Worm (Caenorhabditis elegans): ENCODE measurements around the gene famk-1.
A peak's percentile ranks its signal among the peaks of the same experiment; 100 is the strongest.

The famk-1 gene

ce11 chrX:15200720-15201119 is 12.3 kb downstream of the famk-1 start (continued):
- TF ChIP-seq nhr-90 (tag; optimal IDR thresholded peaks at IDR 0.05), result peak; percentile 89
- TF ChIP-seq F52B5.7 (tag; optimal IDR thresholded peaks at IDR 0.05), result peak; percentile 90
- TF ChIP-seq K12H6.12 (tag; optimal IDR thresholded peaks at IDR 0.05), result peak; percentile 34
- no peak for TF ChIP-seq nfya-1 (tag; optimal IDR thresholded peaks at IDR 0.05; ENCODE audit: borderline replicate concordance, insufficient read depth)
- TF ChIP-seq die-1 (tag; optimal IDR thresholded peaks at IDR 0.05), result peak; percentile 94
- peak; percentile 86 for TF ChIP-seq repo-1 (tag; optimal IDR thresholded peaks at IDR 0.05)
- TF ChIP-seq dox-1 (GFP tag; IDR thresholded peaks at IDR 0.05), result no peak; the same call in 1 of the 2 replicates
- no peak for TF ChIP-seq madf-3 (GFP tag; IDR thresholded peaks at IDR 0.05)
- peak; percentile 54 for TF ChIP-seq mxl-1 (tag; optimal IDR thresholded peaks at IDR 0.05)
- TF ChIP-seq unc-62 (GFP tag; optimal IDR thresholded peaks at IDR 0.05), result no peak
- no peak; the same call in 1 of the 2 replicates for TF ChIP-seq B0336.3 (GFP tag; IDR thresholded peaks at IDR 0.05)
- peak; percentile 68; the same call in 1 of the 2 replicates for TF ChIP-seq C17E4.6 (GFP tag; IDR thresholded peaks at IDR 0.05)
- peak; percentile 69; the same call in 1 of the 2 replicates for TF ChIP-seq bed-2 (GFP tag; IDR thresholded peaks at IDR 0.05)
- peak; percentile 67 for TF ChIP-seq ceh-100 (GFP tag; IDR thresholded peaks at IDR 0.05)
- TF ChIP-seq ztf-6 (GFP tag; IDR thresholded peaks at IDR 0.05), result peak; percentile 63; the same call in 1 of the 2 replicates
- no peak for TF ChIP-seq lsl-1 (GFP tag; optimal IDR thresholded peaks at IDR 0.05)
- no peak; the same call in 1 of the 2 replicates for TF ChIP-seq nfyb-1 (GFP tag; IDR thresholded peaks at IDR 0.05)
- TF ChIP-seq F55B11.4 (tag; optimal IDR thresholded peaks at IDR 0.05; ENCODE audit: borderline replicate concordance, insufficient read depth), result no peak
- TF ChIP-seq ztf-25 (GFP tag; IDR thresholded peaks at IDR 0.05), result peak; percentile 96
- no peak for TF ChIP-seq dpff-1 (tag; optimal IDR thresholded peaks at IDR 0.05)
- peak; percentile 59; the same call in 1 of the 2 replicates for TF ChIP-seq madf-6 (GFP tag; IDR thresholded peaks at IDR 0.05)
- TF ChIP-seq let-526 (GFP tag; IDR thresholded peaks at IDR 0.05), result peak; percentile 83
- TF ChIP-seq ceh-79 (tag; optimal IDR thresholded peaks at IDR 0.05), result no peak
- peak; percentile 90 for TF ChIP-seq athp-1 (tag; optimal IDR thresholded peaks at IDR 0.05)
- TF ChIP-seq cebp-2 (GFP tag; IDR thresholded peaks at IDR 0.05), result peak; percentile 79; the same call in 1 of the 2 replicates
- TF ChIP-seq gei-17 (GFP tag; optimal IDR thresholded peaks at IDR 0.05), result peak; percentile 78
- TF ChIP-seq snpc-4 (GFP tag; optimal IDR thresholded peaks at IDR 0.05), result peak; percentile 78
- peak; percentile 56 to 89 (median 78) for TF ChIP-seq snpc-4 (tag; optimal IDR thresholded peaks at IDR 0.05)
- TF ChIP-seq F49E8.2 (tag; optimal IDR thresholded peaks at IDR 0.05; ENCODE audit: insufficient read depth), result no peak
- peak; percentile 75; the same call in 1 of the 2 replicates for TF ChIP-seq Y53G8AR.9 (GFP tag; conservative IDR thresholded peaks at IDR 0.05)
- TF ChIP-seq unc-130 (GFP tag; optimal IDR thresholded peaks at IDR 0.05), result peak; percentile 29
- no peak for TF ChIP-seq F39B2.1 (GFP tag; IDR thresholded peaks at IDR 0.05)
- peak; percentile 55 for TF ChIP-seq lir-1 (GFP tag; conservative IDR thresholded peaks at IDR 0.05)
- peak; percentile 71 for TF ChIP-seq aptf-2 (GFP tag; conservative IDR thresholded peaks at IDR 0.05)
- peak; percentile 84 for TF ChIP-seq lin-40 (tag; optimal IDR thresholded peaks at IDR 0.05)
- TF ChIP-seq ztf-22 (GFP tag; optimal IDR thresholded peaks at IDR 0.05), result peak; percentile 19
- TF ChIP-seq D2030.7 (GFP tag; IDR thresholded peaks at IDR 0.05), result peak; percentile 85
- TF ChIP-seq nhr-179 (tag; optimal IDR thresholded peaks at IDR 0.05), result peak; percentile 42

ce11 chrX:15200146-15200545 is 12.9 kb downstream of the famk-1 start:
- TF ChIP-seq cebp-2 (GFP tag; IDR thresholded peaks at IDR 0.05), result no peak
- TF ChIP-seq attf-6 (GFP tag; IDR thresholded peaks at IDR 0.05), result no peak
- no peak for TF ChIP-seq bed-1 (GFP tag; IDR thresholded peaks at IDR 0.05)
- no peak for TF ChIP-seq cebp-1 (GFP tag; IDR thresholded peaks at IDR 0.05)
- TF ChIP-seq cebp-1 (tag; optimal IDR thresholded peaks at IDR 0.05), result no peak

All from whole organism, young adult.